Worm (Caenorhabditis elegans): ENCODE data around the gene blos-4.

blos-4 gene

ce11 chrII:6248503-6248902, 3.5 kb downstream of the blos-4 start (continued):
- TF ChIP-seq let-526 (GFP tag; IDR thresholded peaks at IDR 0.05), result no peak
- peak; percentile 76 for TF ChIP-seq ZK185.1 (tag; optimal IDR thresholded peaks at IDR 0.05; ENCODE audit: poor library complexity, severe bottlenecking)
- TF ChIP-seq sdz-38 (tag; optimal IDR thresholded peaks at IDR 0.05), result no peak
- no peak for TF ChIP-seq hsf-1 (GFP tag; IDR thresholded peaks at IDR 0.05)
- no peak for TF ChIP-seq mel-28 (tag; optimal IDR thresholded peaks at IDR 0.05; ENCODE audit: borderline replicate concordance)
- no peak for TF ChIP-seq ceh-40 (GFP tag; IDR thresholded peaks at IDR 0.05)
- peak; percentile 1 for TF ChIP-seq tlf-1 (GFP tag; optimal IDR thresholded peaks at IDR 0.05)
- no peak for TF ChIP-seq nfya-2 (GFP tag; IDR thresholded peaks at IDR 0.05)
- no peak for TF ChIP-seq nfya-1 (tag; optimal IDR thresholded peaks at IDR 0.05; ENCODE audit: borderline replicate concordance, insufficient read depth)
- no peak for TF ChIP-seq hlh-12 (tag; optimal IDR thresholded peaks at IDR 0.05)
- no peak for TF ChIP-seq mxl-1 (tag; optimal IDR thresholded peaks at IDR 0.05)
- TF ChIP-seq Y95B8A.8 (GFP tag; IDR thresholded peaks at IDR 0.05), result no peak
- TF ChIP-seq nhr-80 (tag; optimal IDR thresholded peaks at IDR 0.05), result peak; percentile 35
- TF ChIP-seq lsl-1 (GFP tag; optimal IDR thresholded peaks at IDR 0.05), result peak; percentile 43
- TF ChIP-seq C06A6.2 (GFP tag; conservative IDR thresholded peaks at IDR 0.05), result 0 out of 2 replicates have a peak, but pooled peaks have one; percentile 20
- TF ChIP-seq lir-1 (GFP tag; conservative IDR thresholded peaks at IDR 0.05), result no peak
- TF ChIP-seq nfyb-1 (GFP tag; IDR thresholded peaks at IDR 0.05), result peak; percentile 63
- no peak for TF ChIP-seq lin-40 (tag; optimal IDR thresholded peaks at IDR 0.05)
- no peak for TF ChIP-seq zim-3 (tag; optimal IDR thresholded peaks at IDR 0.05)
- TF ChIP-seq F33H1.4 (GFP tag; IDR thresholded peaks at IDR 0.05), result peak; percentile 46
- no peak for TF ChIP-seq F10E7.11 (tag; optimal IDR thresholded peaks at IDR 0.05)
- TF ChIP-seq efl-1 (GFP tag; optimal IDR thresholded peaks at IDR 0.05), result no peak
- TF ChIP-seq K12H6.12 (tag; optimal IDR thresholded peaks at IDR 0.05), result no peak
- TF ChIP-seq aptf-3 (GFP tag; IDR thresholded peaks at IDR 0.05), result no peak
- TF ChIP-seq F52B5.7 (tag; optimal IDR thresholded peaks at IDR 0.05), result peak; percentile 17
- TF ChIP-seq hmg-20 (GFP tag; IDR thresholded peaks at IDR 0.05), result no peak
- no peak for TF ChIP-seq F39B2.1 (GFP tag; IDR thresholded peaks at IDR 0.05)
- TF ChIP-seq bed-2 (GFP tag; IDR thresholded peaks at IDR 0.05), result 0 out of 2 replicates have a peak, but pooled peaks have one; percentile 15
- TF ChIP-seq nhr-90 (tag; optimal IDR thresholded peaks at IDR 0.05), result peak; percentile 72
- peak; percentile 92 for TF ChIP-seq tbp1 (GFP tag; optimal IDR thresholded peaks at IDR 0.05)
- no peak for TF ChIP-seq Y53F4B.3 (GFP tag; IDR thresholded peaks at IDR 0.05)
- peak; percentile 43 for TF ChIP-seq hrde-1 (tag; optimal IDR thresholded peaks at IDR 0.05; ENCODE audit: borderline replicate concordance)
- peak; percentile 71 for TF ChIP-seq repo-1 (tag; optimal IDR thresholded peaks at IDR 0.05)
- no peak for TF ChIP-seq sea-2 (GFP tag; IDR thresholded peaks at IDR 0.05)
- TF ChIP-seq bed-1 (GFP tag; IDR thresholded peaks at IDR 0.05), result no peak
- no peak; the same call in 1 of the 2 replicates for TF ChIP-seq egl-44 (GFP tag; IDR thresholded peaks at IDR 0.05)
- no peak for TF ChIP-seq attf-6 (GFP tag; IDR thresholded peaks at IDR 0.05)
- TF ChIP-seq mes-4 (tag; optimal IDR thresholded peaks at IDR 0.05), result peak; percentile 69
- peak; percentile 87 for TF ChIP-seq ekl-4 (GFP tag; IDR thresholded peaks at IDR 0.05)
- TF ChIP-seq ztf-18 (tag; optimal IDR thresholded peaks at IDR 0.05), result peak; percentile 68
- no peak for TF ChIP-seq ztf-6 (GFP tag; IDR thresholded peaks at IDR 0.05)
- TF ChIP-seq Y53G8AR.9 (GFP tag; conservative IDR thresholded peaks at IDR 0.05), result no peak
- TF ChIP-seq lag-1 (GFP tag; IDR thresholded peaks at IDR 0.05), result no peak
- 0 out of 2 replicates have a peak, but pooled peaks have one; percentile 11 for TF ChIP-seq cebp-1 (GFP tag; IDR thresholded peaks at IDR 0.05)
- peak; percentile 62 for TF ChIP-seq cebp-1 (tag; optimal IDR thresholded peaks at IDR 0.05)
- TF ChIP-seq xnd-1 (tag; optimal IDR thresholded peaks at IDR 0.05), result no peak
- TF ChIP-seq Y67H2A.10 (GFP tag; conservative IDR thresholded peaks at IDR 0.05), result no peak
- TF ChIP-seq madf-3 (GFP tag; IDR thresholded peaks at IDR 0.05), result no peak
- TF ChIP-seq F22D6.2 (tag; optimal IDR thresholded peaks at IDR 0.05), result no peak
- peak; percentile 68 for TF ChIP-seq attf-5 (GFP tag; optimal IDR thresholded peaks at IDR 0.05)

Measured in whole organism, young adult.